Worm (Caenorhabditis elegans): Measurements from ENCODE around the gene F57A10.2.

ce11 chrV:15815962-15816432 lies 49.6 kb downstream of the F57A10.2 start, which contains the start of the genes fbxa-69 and F54B8.4:
- TF ChIP-seq W03F9.2 (tag; optimal IDR thresholded peaks at IDR 0.05) = no peak
- no peak for TF ChIP-seq dao-5 (tag; optimal IDR thresholded peaks at IDR 0.05)
